Fruit fly (Drosophila melanogaster) whole organism, embryonic: Measurements from ENCODE around the gene mbm.

Source experiments
- Bteb2 ChIP-seq: fragments of 200-800 bp; sonication (Bioruptor generic); optimal IDR thresholded peaks from 2 replicates; lab custom pipeline; 2016; ENCODE audit warnings: missing biosample characterization, missing genetic modification characterization
- CG1024 ChIP-seq: fragments of 200-800 bp; sonication (Bioruptor generic); IDR thresholded peaks from 2 replicates; pipeline ENCODE4 v1.3.6; 2022; ENCODE audit warnings: missing biosample characterization, missing genetic modification characterization
- CG11247 ChIP-seq: fragments of 200-800 bp; sonication (Bioruptor generic); IDR thresholded peaks from 2 replicates; pipeline ENCODE4 v1.3.6; 2022; ENCODE audit warnings: missing biosample characterization, missing genetic modification characterization
- CG1529 ChIP-seq: fragments of 200-800 bp; sonication (Bioruptor generic); optimal IDR thresholded peaks from 3 replicates; lab custom pipeline; 2018; ENCODE audit warnings: missing biosample characterization, missing genetic modification characterization
- CG15601 ChIP-seq: fragments of 200-800 bp; sonication (Bioruptor generic); optimal IDR thresholded peaks from 3 replicates; lab custom pipeline; 2019; ENCODE audit warnings: missing biosample characterization, mild to moderate bottlenecking, missing genetic modification characterization, moderate library complexity
- CG18599 ChIP-seq: fragments of 200-800 bp; sonication (Bioruptor generic); optimal IDR thresholded peaks from 3 replicates; lab custom pipeline; 2017; ENCODE audit warnings: missing biosample characterization, missing genetic modification characterization, mild to moderate bottlenecking, moderate library complexity, missing genetic modification reagents
- CG2678 ChIP-seq: fragments of 200-800 bp; sonication (Bioruptor generic); optimal IDR thresholded peaks from 3 replicates; lab custom pipeline; 2019; ENCODE audit warnings: missing biosample characterization, mild to moderate bottlenecking, missing genetic modification characterization, moderate library complexity
- CG3281 ChIP-seq: fragments of 200-800 bp; sonication (Bioruptor generic); optimal IDR thresholded peaks from 3 replicates; lab custom pipeline; 2017; ENCODE audit warnings: missing biosample characterization, mild to moderate bottlenecking, missing genetic modification characterization
- CG3995 ChIP-seq: fragments of 200-800 bp; sonication (Bioruptor generic); optimal IDR thresholded peaks from 3 replicates; lab custom pipeline; 2016; ENCODE audit warnings: missing biosample characterization, missing genetic modification characterization
- CG6689 ChIP-seq: fragments of 200-800 bp; sonication (Bioruptor generic); IDR thresholded peaks from 2 replicates; pipeline ENCODE4 v1.3.6; 2022; ENCODE audit warnings: missing biosample characterization, missing genetic modification characterization
- CG7963 ChIP-seq: fragments of 200-800 bp; sonication (Bioruptor generic); IDR thresholded peaks from 3 replicates; pipeline ENCODE4 v1.3.6; 2022; ENCODE audit warnings: missing biosample characterization, missing genetic modification characterization; ENCODE audit not compliant: partially characterized antibody
- CG9437 ChIP-seq: fragments of 200-800 bp; sonication (Bioruptor generic); optimal IDR thresholded peaks from 2 replicates; lab custom pipeline; 2018; ENCODE audit warnings: missing biosample characterization, mild to moderate bottlenecking, missing genetic modification characterization
- CG9727 ChIP-seq: fragments of 200-800 bp; sonication (Bioruptor generic); optimal IDR thresholded peaks from 3 replicates; lab custom pipeline; 2017; ENCODE audit warnings: missing biosample characterization, mild to moderate bottlenecking, missing genetic modification characterization
- CG9932 ChIP-seq: fragments of 200-800 bp; sonication (Bioruptor generic); IDR thresholded peaks from 2 replicates; pipeline ENCODE4 v1.3.6; 2022; ENCODE audit warnings: missing biosample characterization, missing genetic modification characterization
- E2f1 ChIP-seq: fragments of 200-800 bp; sonication (Bioruptor generic); IDR thresholded peaks from 2 replicates; pipeline ENCODE4 v1.3.6; 2022; ENCODE audit warnings: missing biosample characterization, missing genetic modification characterization
- HmgZ ChIP-seq: fragments of 200-800 bp; sonication (Bioruptor generic); optimal IDR thresholded peaks from 2 replicates; lab custom pipeline; 2018; ENCODE audit warnings: missing biosample characterization, mild to moderate bottlenecking, missing genetic modification characterization
- Jarid2 ChIP-seq: fragments of 200-800 bp; sonication (Bioruptor generic); optimal IDR thresholded peaks from 3 replicates; lab custom pipeline; 2017; ENCODE audit warnings: mild to moderate bottlenecking, missing biosample characterization, missing genetic modification reagents, missing genetic modification characterization
- Lpt ChIP-seq: fragments of >200 bp; optimal IDR thresholded peaks from 2 replicates; lab custom pipeline; 2018; ENCODE audit warnings: missing biosample characterization, missing genetic modification characterization
- MBD-R2 ChIP-seq: fragments of 200-800 bp; sonication (Bioruptor generic); IDR thresholded peaks from 2 replicates; pipeline ENCODE4 v1.3.6; 2022; ENCODE audit warnings: missing biosample characterization, missing genetic modification characterization
- NfI ChIP-seq: fragments of 200-800 bp; sonication (Bioruptor generic); optimal IDR thresholded peaks from 3 replicates; lab custom pipeline; 2018; ENCODE audit warnings: missing biosample characterization, mild to moderate bottlenecking, missing genetic modification characterization, moderate library complexity
- Opbp ChIP-seq: fragments of 200-800 bp; sonication (Bioruptor generic); IDR thresholded peaks from 3 replicates; pipeline ENCODE4 v1.3.6; 2022; ENCODE audit warnings: missing biosample characterization, missing genetic modification characterization; ENCODE audit not compliant: partially characterized antibody
- Pdp1 ChIP-seq, 2 experiments: fragments of 200-800 bp; sonication (Bioruptor generic); optimal IDR thresholded peaks; 3 replicates each; lab custom pipeline; 2016; ENCODE audit warnings: missing biosample characterization in 2 of 2, missing genetic modification characterization in 2 of 2, mild to moderate bottlenecking in 1 of 2, moderate library complexity in 1 of 2
- Six4 ChIP-seq: fragments of 200-800 bp; sonication (Bioruptor generic); optimal IDR thresholded peaks from 2 replicates; lab custom pipeline; 2016; ENCODE audit warnings: missing biosample characterization, missing genetic modification characterization
- Sox102F ChIP-seq: fragments of 200-800 bp; sonication (Bioruptor generic); optimal IDR thresholded peaks from 2 replicates; lab custom pipeline; 2018; ENCODE audit warnings: missing biosample characterization, mild to moderate bottlenecking, missing genetic modification characterization, moderate library complexity
- Ssrp ChIP-seq: fragments of 200-800 bp; sonication (Bioruptor generic); optimal IDR thresholded peaks from 2 replicates; lab custom pipeline; 2018; ENCODE audit warnings: missing biosample characterization, mild to moderate bottlenecking, missing genetic modification characterization, moderate library complexity
- TFAM ChIP-seq: fragments of 200-800 bp; sonication (Bioruptor generic); optimal IDR thresholded peaks from 2 replicates; lab custom pipeline; 2017; ENCODE audit warnings: missing biosample characterization, missing genetic modification characterization, inconsistent platforms
- YL-1 ChIP-seq: fragments of 200-800 bp; sonication (Bioruptor generic); optimal IDR thresholded peaks from 3 replicates; lab custom pipeline; 2017; ENCODE audit warnings: missing biosample characterization, mild to moderate bottlenecking, missing genetic modification characterization
- abd-A ChIP-seq: fragments of 200-800 bp; sonication (Bioruptor generic); optimal IDR thresholded peaks from 3 replicates; lab custom pipeline; 2019; ENCODE audit warnings: missing biosample characterization, mild to moderate bottlenecking, missing genetic modification characterization, moderate library complexity
- ara ChIP-seq: fragments of 200-800 bp; sonication (Bioruptor generic); IDR thresholded peaks from 2 replicates; pipeline ENCODE4 v1.3.6; 2022; ENCODE audit warnings: missing biosample characterization, missing genetic modification characterization
- cwo ChIP-seq: fragments of 200-800 bp; sonication (Bioruptor generic); optimal IDR thresholded peaks from 3 replicates; lab custom pipeline; 2017; ENCODE audit warnings: missing biosample characterization, missing genetic modification characterization, mild to moderate bottlenecking, moderate library complexity, missing genetic modification reagents
- dmrt99B ChIP-seq: fragments of 200-800 bp; sonication (Bioruptor generic); optimal IDR thresholded peaks from 2 replicates; lab custom pipeline; 2018; ENCODE audit warnings: missing biosample characterization, mild to moderate bottlenecking, missing genetic modification characterization, moderate library complexity
- dysf ChIP-seq: fragments of 200-800 bp; sonication (Bioruptor generic); IDR thresholded peaks from 3 replicates; pipeline ENCODE4 v1.3.6; 2022; ENCODE audit warnings: missing biosample characterization, missing genetic modification characterization
- exex ChIP-seq: fragments of 200-800 bp; sonication (Bioruptor generic); optimal IDR thresholded peaks from 4 replicates; lab custom pipeline; 2018; ENCODE audit warnings: missing biosample characterization, mild to moderate bottlenecking, missing genetic modification characterization, moderate library complexity
- eyg ChIP-seq: fragments of 200-800 bp; sonication (Bioruptor generic); optimal IDR thresholded peaks from 3 replicates; lab custom pipeline; 2016; ENCODE audit warnings: missing biosample characterization, missing genetic modification characterization
- hbn ChIP-seq: fragments of 200-800 bp; sonication (Bioruptor generic); IDR thresholded peaks from 2 replicates; pipeline ENCODE4 v1.3.6; 2022; ENCODE audit warnings: missing biosample characterization, missing genetic modification characterization; ENCODE audit not compliant: partially characterized antibody
- lilli ChIP-seq: fragments of 200-800 bp; sonication (Bioruptor generic); optimal IDR thresholded peaks from 3 replicates; lab custom pipeline; 2016; ENCODE audit warnings: missing biosample characterization, missing genetic modification characterization
- lov ChIP-seq, 2 experiments: fragments of 200-800 bp in 1 of 2; fragments of >200 bp in 1 of 2; sonication (Bioruptor generic) in 1 of 2; IDR thresholded peaks in 1 of 2; optimal IDR thresholded peaks in 1 of 2; 2 replicates in 1 of 2; 3 replicates in 1 of 2; pipeline versions ENCODE4 v1.3.6 to Lab custom; 2017 to 2022; ENCODE audit warnings: missing biosample characterization in 1 of 2, missing genetic modification characterization in 1 of 2
- mam ChIP-seq: fragments of 200-800 bp; sonication (Bioruptor generic); optimal IDR thresholded peaks from 3 replicates; lab custom pipeline; 2016; ENCODE audit warnings: missing biosample characterization, missing genetic modification characterization
- nerfin-1 ChIP-seq: fragments of 200-800 bp; sonication (Bioruptor generic); optimal IDR thresholded peaks from 3 replicates; lab custom pipeline; 2019; ENCODE audit warnings: missing biosample characterization, mild to moderate bottlenecking, missing genetic modification characterization, moderate library complexity
- onecut ChIP-seq: fragments of 200-800 bp; sonication (Bioruptor generic); IDR thresholded peaks from 2 replicates; pipeline ENCODE4 v1.3.6; 2022; ENCODE audit warnings: missing biosample characterization, missing genetic modification characterization
- otp ChIP-seq: fragments of 200-800 bp; sonication (Bioruptor generic); IDR thresholded peaks from 3 replicates; pipeline ENCODE4, ENCODE4 v1.3.6; 2022; ENCODE audit warnings: missing biosample characterization, missing genetic modification characterization
- peb ChIP-seq: fragments of 200-800 bp; sonication (Bioruptor generic); IDR thresholded peaks from 2 replicates; pipeline ENCODE4 v1.3.6; 2022; ENCODE audit warnings: missing biosample characterization, missing genetic modification characterization
- pum ChIP-seq: fragments of 200-800 bp; sonication (Bioruptor generic); optimal IDR thresholded peaks from 2 replicates; lab custom pipeline; 2016; ENCODE audit warnings: missing biosample characterization, missing genetic modification characterization
- rib ChIP-seq: fragments of 200-800 bp; sonication (Bioruptor generic); IDR thresholded peaks from 2 replicates; pipeline ENCODE4 v1.3.6; 2022; ENCODE audit warnings: missing biosample characterization, missing genetic modification characterization
- sisA ChIP-seq: fragments of 200-800 bp; sonication (Bioruptor generic); IDR thresholded peaks from 2 replicates; pipeline ENCODE4 v1.3.6; 2022; ENCODE audit warnings: missing biosample characterization, missing genetic modification characterization
- sob ChIP-seq: fragments of 200-800 bp; sonication (Bioruptor generic); IDR thresholded peaks from 2 replicates; pipeline ENCODE4 v1.3.6; 2022; ENCODE audit warnings: missing biosample characterization, missing genetic modification characterization
- stwl ChIP-seq: fragments of 200-800 bp; sonication (Bioruptor generic); optimal IDR thresholded peaks from 3 replicates; lab custom pipeline; 2018; ENCODE audit warnings: missing biosample characterization, mild to moderate bottlenecking, missing genetic modification characterization, moderate library complexity
- tin ChIP-seq: fragments of 200-800 bp; sonication (Bioruptor generic); optimal IDR thresholded peaks from 3 replicates; lab custom pipeline; 2016; ENCODE audit warnings: missing biosample characterization, missing genetic modification characterization
- vvl ChIP-seq: fragments of 200-800 bp; sonication (Bioruptor generic); IDR thresholded peaks from 2 replicates; pipeline ENCODE4 v1.3.6; 2022; ENCODE audit warnings: missing biosample characterization, missing genetic modification characterization
- yki ChIP-seq: fragments of >200 bp; optimal IDR thresholded peaks from 3 replicates; lab custom pipeline; 2018

Gene mbm

dm6 chr2L:305646-306045, 32.1 kb upstream of the mbm start, which contains the start of gene Plc21C (continued):
- TF ChIP-seq CG3995 (peak; percentile 83), Lpt (GFP tag; lab: Kevin White, UChicago) (no peak), nerfin-1 (tag; lab: Kevin White, UChicago) (peak; percentile 36), CG2678 (tag; lab: Kevin White, UChicago) (peak; percentile 56), lilli (peak; percentile 71), mam (peak; percentile 57), MBD-R2 (GFP tag; lab: Robert Waterston, UW) (peak; percentile 64), CG9932 (GFP tag; lab: Robert Waterston, UW) (peak; percentile 65), sisA (GFP tag; lab: Robert Waterston, UW) (peak; percentile 66), onecut (no peak), Bteb2 (GFP tag; lab: Kevin White, UChicago) (peak; percentile 32), eyg (GFP tag; lab: Kevin White, UChicago) (no peak), exex (no peak), dmrt99B (tag; lab: Kevin White, UChicago) (peak; percentile 17), CG9437 (GFP tag; lab: Kevin White, UChicago) (peak; percentile 23), CG9727 (GFP tag; lab: Kevin White, UChicago) (peak; percentile 61), CG1529 (no peak), Opbp (peak; percentile 53; the same call in 2 of the 3 replicates), Jarid2 (peak; percentile 16), vvl (peak; percentile 65), Pdp1 (GFP tag; optimal IDR thresholded peaks at IDR 0.05; lab: Kevin White, UChicago) (peak; percentile 50 to 67), CG1024 (GFP tag; lab: Robert Waterston, UW) (no peak), hbn (GFP tag; lab: Robert Waterston, UW) (0 out of 2 replicates have a peak, but pooled peaks have one; percentile 25), dysf (no peak; the same call in 2 of the 3 replicates), CG15601 (tag; lab: Kevin White, UChicago) (peak; percentile 60), Ssrp (tag; lab: Kevin White, UChicago) (no peak), tin (GFP tag; lab: Kevin White, UChicago) (peak; percentile 42), CG3281 (GFP tag; lab: Kevin White, UChicago) (peak; percentile 11), CG7963 (GFP tag; lab: Robert Waterston, UW) (no peak), stwl (tag; lab: Kevin White, UChicago) (peak; percentile 76), CG6689 (no peak), pum (GFP tag; lab: Kevin White, UChicago) (peak; percentile 20), NfI (GFP tag; lab: Kevin White, UChicago) (no peak), Six4 (GFP tag; lab: Kevin White, UChicago) (no peak), abd-A (tag; lab: Kevin White, UChicago) (peak; percentile 13), cwo (peak; percentile 23), lov (optimal IDR thresholded peaks at IDR 0.05; lab: Kevin White, UChicago) (no peak), lov (GFP tag; IDR thresholded peaks at IDR 0.05; lab: Robert Waterston, UW) (no peak), ara (no peak), rib (no peak), YL-1 (GFP tag; lab: Kevin White, UChicago) (peak; percentile 49), yki (no peak), E2f1 (GFP tag; lab: Robert Waterston, UW) (no peak), HmgZ (tag; lab: Kevin White, UChicago) (peak; percentile 80), TFAM (GFP tag; lab: Kevin White, UChicago) (no peak), otp (GFP tag; lab: Robert Waterston, UW) (no peak), CG11247 (GFP tag; lab: Robert Waterston, UW) (0 out of 2 replicates have a peak, but pooled peaks have one; percentile 6), peb (no peak), sob (GFP tag; lab: Robert Waterston, UW) (peak; percentile 36; the same call in 1 of the 2 replicates), Sox102F (GFP tag; lab: Kevin White, UChicago) (no peak), CG18599 (GFP tag; lab: Kevin White, UChicago) (peak; percentile 56)
